Worm (Caenorhabditis elegans) whole organism, late embryonic: ENCODE measurements around the gene F15H10.5.

Experiments used
- ama-1 ChIP-seq: fragments of 150-350 bp; optimal IDR thresholded peaks from 2 replicates; lab custom pipeline; 2014
- ceh-45 ChIP-seq: fragments of 200-800 bp; sonication (Bioruptor generic); IDR thresholded peaks from 2 replicates; pipeline ENCODE4 v1.3.6; 2022; ENCODE audit warnings: missing genetic modification reagents, missing genetic modification characterization, missing compliant biosample characterization
- mec-3 ChIP-seq: sonication (generic microtip); optimal IDR thresholded peaks from 2 replicates; lab custom pipeline; 2016; ENCODE audit warnings: borderline replicate concordance, missing genetic modification characterization, missing compliant biosample characterization
- nfya-1 ChIP-seq: sonication (generic microtip); optimal IDR thresholded peaks from 2 replicates; lab custom pipeline; 2017; ENCODE audit warnings: missing genetic modification characterization, mild to moderate bottlenecking, missing compliant biosample characterization, antibody characterized with exemption, moderate library complexity
- nhr-11 ChIP-seq: fragments of 150-350 bp; optimal IDR thresholded peaks from 2 replicates; lab custom pipeline; 2014; ENCODE audit warnings: missing biosample characterization, missing genetic modification characterization
- unc-42 ChIP-seq: sonication (generic microtip); optimal IDR thresholded peaks from 2 replicates; lab custom pipeline; 2016; ENCODE audit warnings: missing genotype, missing genetic modification characterization, missing compliant biosample characterization

- no peak for TF ChIP-seq unc-42 (tag; lab: Kevin White, UChicago)
- no peak for TF ChIP-seq ceh-45 (GFP tag; lab: Robert Waterston, UW)
- TF ChIP-seq nhr-11, result no peak
- TF ChIP-seq nfya-1 (tag; lab: Kevin White, UChicago), result no peak
- TF ChIP-seq ama-1 (lab: Kevin White, UChicago), result no peak
- no peak for TF ChIP-seq mec-3 (tag; lab: Kevin White, UChicago)
Observed at ce11 chrV:10379293-10379692, 39.6 kb downstream of the F15H10.5 start, which contains the start of gene AC3.12.
